Fruit fly (Drosophila melanogaster) whole organism, embryonic: Measurements from ENCODE around the gene Cpr97Ea.

Experiments
- Aef1 ChIP-seq: fragments of 200-800 bp; sonication (Bioruptor generic); IDR thresholded peaks from 3 replicates; pipeline ENCODE4 v1.3.6; 2022; ENCODE audit warnings: missing biosample characterization, missing genetic modification characterization
- CG11085 ChIP-seq: fragments of 200-800 bp; sonication (Bioruptor generic); IDR thresholded peaks from 2 replicates; pipeline ENCODE4 v1.3.6; 2022; ENCODE audit warnings: missing biosample characterization, missing genetic modification characterization
- CG11560 ChIP-seq: fragments of 200-800 bp; sonication (Bioruptor generic); IDR thresholded peaks from 3 replicates; pipeline ENCODE4 v1.3.6; 2022; ENCODE audit warnings: missing biosample characterization, missing genetic modification characterization
- CG15073 ChIP-seq: fragments of 200-800 bp; sonication (Bioruptor generic); optimal IDR thresholded peaks from 2 replicates; lab custom pipeline; 2016; ENCODE audit warnings: missing biosample characterization, missing genetic modification characterization
- CG15514 ChIP-seq: fragments of 200-800 bp; sonication (Bioruptor generic); optimal IDR thresholded peaks from 3 replicates; lab custom pipeline; 2017; ENCODE audit warnings: missing biosample characterization, missing genetic modification characterization, mild to moderate bottlenecking, moderate library complexity, missing genetic modification reagents
- CG17359 ChIP-seq: fragments of 200-800 bp; sonication (Bioruptor generic); optimal IDR thresholded peaks from 3 replicates; lab custom pipeline; 2018; ENCODE audit warnings: missing biosample characterization, mild to moderate bottlenecking, missing genetic modification characterization, moderate library complexity
- CG17802 ChIP-seq: fragments of 200-800 bp; sonication (Bioruptor generic); optimal IDR thresholded peaks from 2 replicates; lab custom pipeline; 2018; ENCODE audit warnings: missing biosample characterization, mild to moderate bottlenecking, missing genetic modification characterization, moderate library complexity
- CG17829 ChIP-seq: fragments of 200-800 bp; optimal IDR thresholded peaks from 2 replicates; lab custom pipeline; 2019; ENCODE audit warnings: missing biosample characterization, mild to moderate bottlenecking, missing genetic modification characterization, moderate library complexity
- CG30403 ChIP-seq: fragments of 200-800 bp; sonication (Bioruptor generic); optimal IDR thresholded peaks from 3 replicates; lab custom pipeline; 2016; ENCODE audit warnings: missing biosample characterization, missing genetic modification characterization
- CG32532 ChIP-seq: fragments of 200-800 bp; sonication (Bioruptor generic); IDR thresholded peaks from 2 replicates; pipeline ENCODE4 v1.3.6; 2022; ENCODE audit warnings: missing biosample characterization, missing genetic modification characterization
- CG6654 ChIP-seq: fragments of 200-800 bp; sonication (Bioruptor generic); optimal IDR thresholded peaks from 2 replicates; lab custom pipeline; 2017; ENCODE audit warnings: missing biosample characterization, mild to moderate bottlenecking, missing genetic modification characterization
- CG8089 ChIP-seq: fragments of 200-800 bp; sonication (Bioruptor generic); optimal IDR thresholded peaks from 3 replicates; lab custom pipeline; 2016; ENCODE audit warnings: missing biosample characterization, missing genetic modification characterization
- CG8290 ChIP-seq, 3 experiments: fragments of 200-800 bp; sonication (Bioruptor generic); optimal IDR thresholded peaks; 2 replicates each; lab custom pipeline; 2016 to 2019; ENCODE audit warnings: missing biosample characterization in 3 of 3, missing genetic modification characterization in 3 of 3, mild to moderate bottlenecking in 2 of 3, moderate library complexity in 1 of 3
- CG8388 ChIP-seq: fragments of 200-800 bp; sonication (Bioruptor generic); optimal IDR thresholded peaks from 2 replicates; lab custom pipeline; 2019; ENCODE audit warnings: missing biosample characterization, mild to moderate bottlenecking, missing genetic modification characterization, moderate library complexity
- CG8944 ChIP-seq: fragments of 200-800 bp; sonication (Bioruptor generic); optimal IDR thresholded peaks from 3 replicates; lab custom pipeline; 2016; ENCODE audit warnings: missing biosample characterization, missing genetic modification characterization
- CHES-1-like ChIP-seq: fragments of 200-800 bp; sonication (Bioruptor generic); optimal IDR thresholded peaks from 2 replicates; lab custom pipeline; 2016; ENCODE audit warnings: missing biosample characterization, missing genetic modification characterization
- Camta ChIP-seq: fragments of 200-800 bp; sonication (Bioruptor generic); optimal IDR thresholded peaks from 2 replicates; lab custom pipeline; 2016; ENCODE audit warnings: missing biosample characterization, missing genetic modification characterization
- Chrac-16 ChIP-seq: fragments of 200-800 bp; sonication (Bioruptor generic); optimal IDR thresholded peaks from 3 replicates; lab custom pipeline; 2016; ENCODE audit warnings: missing biosample characterization, missing genetic modification characterization
- CkIIα-i1 ChIP-seq: fragments of 200-800 bp; sonication (Bioruptor generic); IDR thresholded peaks from 2 replicates; pipeline ENCODE4 v1.3.6; 2022; ENCODE audit warnings: missing biosample characterization, missing genetic modification characterization
- CoRest ChIP-seq: fragments of 200-800 bp; sonication (Bioruptor generic); optimal IDR thresholded peaks from 3 replicates; lab custom pipeline; 2018; ENCODE audit warnings: missing biosample characterization, mild to moderate bottlenecking, missing genetic modification characterization, moderate library complexity
- CrebB ChIP-seq: fragments of 200-800 bp; sonication (Bioruptor generic); optimal IDR thresholded peaks from 3 replicates; lab custom pipeline; 2018; ENCODE audit warnings: missing biosample characterization, mild to moderate bottlenecking, missing genetic modification characterization
- Dip2 ChIP-seq: fragments of 200-800 bp; sonication (Bioruptor generic); IDR thresholded peaks from 2 replicates; pipeline ENCODE4 v1.3.6; 2022; ENCODE audit warnings: missing biosample characterization, missing genetic modification characterization
- Ets65A ChIP-seq: fragments of 200-800 bp; sonication (Bioruptor generic); peaks from one replicate; lab custom pipeline; 2016; ENCODE audit warnings: missing biosample characterization, missing genetic modification characterization
- Gug ChIP-seq: fragments of 200-800 bp; sonication (Bioruptor generic); IDR thresholded peaks from 4 replicates; pipeline ENCODE4 v1.3.6; 2022; ENCODE audit warnings: missing biosample characterization, missing genetic modification characterization
- HLHmδ ChIP-seq: fragments of 200-800 bp; sonication (Bioruptor generic); optimal IDR thresholded peaks from 2 replicates; lab custom pipeline; 2018; ENCODE audit warnings: missing biosample characterization, mild to moderate bottlenecking, missing genetic modification characterization, moderate library complexity
- Lpt ChIP-seq: fragments of >200 bp; optimal IDR thresholded peaks from 2 replicates; lab custom pipeline; 2018; ENCODE audit warnings: missing biosample characterization, missing genetic modification characterization
- Mad ChIP-seq: fragments of 200-800 bp; sonication (Bioruptor generic); optimal IDR thresholded peaks from 2 replicates; lab custom pipeline; 2016; ENCODE audit warnings: missing biosample characterization, missing genetic modification characterization
- NfI ChIP-seq: fragments of 200-800 bp; sonication (Bioruptor generic); optimal IDR thresholded peaks from 3 replicates; lab custom pipeline; 2018; ENCODE audit warnings: missing biosample characterization, mild to moderate bottlenecking, missing genetic modification characterization, moderate library complexity
- Vsx1 ChIP-seq: fragments of 200-800 bp; sonication (Bioruptor generic); optimal IDR thresholded peaks from 2 replicates; lab custom pipeline; 2017; ENCODE audit warnings: missing biosample characterization, mild to moderate bottlenecking, missing genetic modification characterization, missing genetic modification reagents
- Xbp1 ChIP-seq: fragments of 200-800 bp; sonication (Bioruptor generic); optimal IDR thresholded peaks from 3 replicates; lab custom pipeline; 2016; ENCODE audit warnings: missing biosample characterization, mild to moderate bottlenecking, missing genetic modification characterization
- ab ChIP-seq: fragments of 200-800 bp; sonication (Bioruptor generic); optimal IDR thresholded peaks from 2 replicates; lab custom pipeline; 2016; ENCODE audit warnings: missing biosample characterization, missing genetic modification characterization
- ap ChIP-seq: fragments of 200-800 bp; sonication (Bioruptor generic); IDR thresholded peaks from 2 replicates; pipeline ENCODE4 v1.3.6; 2022; ENCODE audit warnings: missing biosample characterization, missing genetic modification characterization
- ase ChIP-seq: fragments of 200-800 bp; sonication (Bioruptor generic); IDR thresholded peaks from 3 replicates; pipeline ENCODE4 v1.3.6; 2022; ENCODE audit warnings: missing biosample characterization, missing genetic modification characterization
- br ChIP-seq: fragments of >200 bp; optimal IDR thresholded peaks from 2 replicates; lab custom pipeline; 2017
- cad ChIP-seq: fragments of >200 bp; optimal IDR thresholded peaks from 2 replicates; lab custom pipeline; 2017; ENCODE audit warnings: missing biosample characterization, missing genetic modification characterization
- chinmo ChIP-seq: fragments of 200-800 bp; sonication (Bioruptor generic); IDR thresholded peaks from 4 replicates; pipeline ENCODE4 v1.3.6; 2022; ENCODE audit warnings: missing biosample characterization, missing genetic modification characterization; ENCODE audit not compliant: partially characterized antibody
- da ChIP-seq: fragments of 200-800 bp; sonication (Bioruptor generic); optimal IDR thresholded peaks from 2 replicates; lab custom pipeline; 2016; ENCODE audit warnings: missing biosample characterization, missing genetic modification characterization
- dmrt99B ChIP-seq: fragments of 200-800 bp; sonication (Bioruptor generic); optimal IDR thresholded peaks from 2 replicates; lab custom pipeline; 2018; ENCODE audit warnings: missing biosample characterization, mild to moderate bottlenecking, missing genetic modification characterization, moderate library complexity
- gfzf ChIP-seq: fragments of 200-800 bp; sonication (Bioruptor generic); optimal IDR thresholded peaks from 2 replicates; lab custom pipeline; 2016; ENCODE audit warnings: missing biosample characterization, mild to moderate bottlenecking, missing genetic modification characterization, moderate library complexity
- gsb-n ChIP-seq: fragments of 200-800 bp; sonication (Bioruptor generic); optimal IDR thresholded peaks from 3 replicates; lab custom pipeline; 2018; ENCODE audit warnings: missing biosample characterization, mild to moderate bottlenecking, missing genetic modification characterization
- ham ChIP-seq: fragments of 200-800 bp; sonication (Bioruptor generic); IDR thresholded peaks from 2 replicates; pipeline ENCODE4 v1.3.6; 2022; ENCODE audit warnings: missing biosample characterization, missing genetic modification characterization
- lilli ChIP-seq: fragments of 200-800 bp; sonication (Bioruptor generic); optimal IDR thresholded peaks from 3 replicates; lab custom pipeline; 2016; ENCODE audit warnings: missing biosample characterization, missing genetic modification characterization
- maf-S ChIP-seq: fragments of 200-800 bp; sonication (Bioruptor generic); optimal IDR thresholded peaks from 2 replicates; lab custom pipeline; 2016; ENCODE audit warnings: missing biosample characterization, missing genetic modification characterization
- oc ChIP-seq: fragments of 200-800 bp; sonication (Bioruptor generic); optimal IDR thresholded peaks from 2 replicates; lab custom pipeline; 2018; ENCODE audit warnings: missing biosample characterization, mild to moderate bottlenecking, missing genetic modification characterization, moderate library complexity
- ranshi ChIP-seq: fragments of 200-800 bp; sonication (Bioruptor generic); IDR thresholded peaks from 2 replicates; pipeline ENCODE4 v1.3.6; 2022; ENCODE audit warnings: missing biosample characterization, missing genetic modification characterization
- ro ChIP-seq: fragments of 200-800 bp; sonication (Bioruptor generic); IDR thresholded peaks from 2 replicates; pipeline ENCODE4 v1.3.6; 2022; ENCODE audit warnings: missing biosample characterization, missing genetic modification characterization
- slp2 ChIP-seq: fragments of 200-800 bp; sonication (Bioruptor generic); optimal IDR thresholded peaks from 2 replicates; lab custom pipeline; 2016; ENCODE audit warnings: missing biosample characterization, missing genetic modification characterization
- sob ChIP-seq: fragments of 200-800 bp; sonication (Bioruptor generic); IDR thresholded peaks from 2 replicates; pipeline ENCODE4 v1.3.6; 2022; ENCODE audit warnings: missing biosample characterization, missing genetic modification characterization
- tna ChIP-seq: fragments of 200-800 bp; sonication (Bioruptor generic); IDR thresholded peaks from 2 replicates; pipeline ENCODE4 v1.3.6; 2022; ENCODE audit warnings: missing biosample characterization, missing genetic modification characterization; ENCODE audit not compliant: partially characterized antibody
- unc-4 ChIP-seq: fragments of 200-800 bp; sonication (Bioruptor generic); IDR thresholded peaks from 2 replicates; pipeline ENCODE4 v1.3.6; 2022; ENCODE audit warnings: missing biosample characterization, missing genetic modification characterization; ENCODE audit not compliant: partially characterized antibody
- vvl ChIP-seq: fragments of 200-800 bp; sonication (Bioruptor generic); IDR thresholded peaks from 2 replicates; pipeline ENCODE4 v1.3.6; 2022; ENCODE audit warnings: missing biosample characterization, missing genetic modification characterization

Gene Cpr97Ea

DNA sequence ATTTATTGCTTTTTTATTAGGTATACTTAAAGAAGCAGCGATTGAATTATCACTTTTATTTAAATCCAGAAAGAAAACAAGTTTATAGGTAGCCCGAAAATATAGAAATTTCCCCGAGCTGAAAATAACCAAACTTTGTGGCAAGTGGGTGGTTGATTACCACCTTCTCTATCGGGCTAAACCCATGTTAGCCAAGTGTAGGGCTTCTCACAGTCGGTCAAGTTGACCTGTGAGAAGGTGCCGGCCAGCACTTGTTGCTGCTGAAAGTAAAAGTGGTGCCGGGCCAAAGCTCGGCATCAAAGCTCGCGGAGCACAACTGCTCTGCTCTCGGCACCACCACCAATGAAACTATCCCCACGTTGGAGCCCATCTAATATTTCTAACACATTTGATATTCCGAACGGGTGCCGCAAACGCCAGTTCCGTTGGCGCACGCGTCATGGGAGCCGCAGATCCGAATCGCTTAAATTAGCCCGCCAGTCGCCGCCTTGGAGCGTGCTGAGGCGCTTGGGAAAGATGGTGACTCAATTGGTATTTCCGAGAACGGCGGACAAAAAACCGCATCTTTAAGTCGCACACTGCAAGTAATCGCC is 16.6 kb downstream of the Cpr97Ea start (continued):
- no peak for TF ChIP-seq Xbp1
- no peak for TF ChIP-seq Mad (GFP tag; lab: Kevin White, UChicago)
- TF ChIP-seq chinmo: 0 out of 4 replicates have a peak, but pooled peaks have one; percentile 71
- TF ChIP-seq CG8388 (GFP tag; lab: Kevin White, UChicago): no peak
- TF ChIP-seq CG15514 (GFP tag; lab: Kevin White, UChicago): peak; percentile 10
- peak; percentile 8 for TF ChIP-seq dmrt99B (tag; lab: Kevin White, UChicago)
- TF ChIP-seq CG6654: no peak
- 0 out of 4 replicates have a peak, but pooled peaks have one; percentile 15 for TF ChIP-seq Gug
- TF ChIP-seq CrebB (tag; lab: Kevin White, UChicago): no peak
- TF ChIP-seq CoRest (tag; lab: Kevin White, UChicago): no peak
- TF ChIP-seq CkIIα-i1: no peak
- TF ChIP-seq sob: no peak
- no peak for TF ChIP-seq oc (tag; lab: Kevin White, UChicago)
- TF ChIP-seq ab (GFP tag; lab: Kevin White, UChicago): no peak
- no peak for TF ChIP-seq CG17359 (tag; lab: Kevin White, UChicago)
- no peak for TF ChIP-seq HLHmδ (GFP tag; lab: Kevin White, UChicago)
- TF ChIP-seq ham (GFP tag; lab: Robert Waterston, UW): no peak
- TF ChIP-seq Camta (GFP tag; lab: Kevin White, UChicago): no peak
- TF ChIP-seq tna (GFP tag; lab: Robert Waterston, UW): no peak
- TF ChIP-seq Chrac-16 (GFP tag; lab: Kevin White, UChicago): no peak
- 0 out of 2 replicates have a peak, but pooled peaks have one; percentile 6 for TF ChIP-seq CG11085 (GFP tag; lab: Robert Waterston, UW)
- no peak; the same call in 2 of the 3 replicates for TF ChIP-seq Aef1 (GFP tag; lab: Robert Waterston, UW)
- no peak for TF ChIP-seq ro (GFP tag; lab: Robert Waterston, UW)
- TF ChIP-seq CG15073: no peak
- peak; percentile 74 for TF ChIP-seq Ets65A (GFP tag; lab: Kevin White, UChicago)
- no peak for TF ChIP-seq CG8944 (GFP tag; lab: Kevin White, UChicago)
- TF ChIP-seq CG8290 (GFP tag; optimal IDR thresholded peaks at IDR 0.05; lab: Kevin White, UChicago): no peak
- TF ChIP-seq CG8290 (tag; optimal IDR thresholded peaks at IDR 0.05; lab: Kevin White, UChicago): peak in 1 of 2 experiments; percentile 17
- TF ChIP-seq vvl (GFP tag; lab: Robert Waterston, UW): peak; percentile 58; the same call in 1 of the 2 replicates
- TF ChIP-seq da: no peak
- TF ChIP-seq cad (GFP tag; lab: Kevin White, UChicago): no peak
- peak; percentile 38 for TF ChIP-seq Vsx1 (GFP tag; lab: Kevin White, UChicago)
- TF ChIP-seq maf-S (GFP tag; lab: Kevin White, UChicago): no peak
- TF ChIP-seq br: no peak
- TF ChIP-seq CG8089 (GFP tag; lab: Kevin White, UChicago): no peak
- TF ChIP-seq CG11560 (tag; lab: Robert Waterston, UW): no peak
- TF ChIP-seq Dip2 (GFP tag; lab: Robert Waterston, UW): no peak
- no peak for TF ChIP-seq gfzf (GFP tag; lab: Kevin White, UChicago)
- TF ChIP-seq CHES-1-like: no peak
- TF ChIP-seq CG17802 (tag; lab: Kevin White, UChicago): no peak
- 0 out of 2 replicates have a peak, but pooled peaks have one; percentile 28 for TF ChIP-seq ranshi
- no peak for TF ChIP-seq Lpt (GFP tag; lab: Kevin White, UChicago)
- no peak for TF ChIP-seq unc-4 (GFP tag; lab: Robert Waterston, UW)
- no peak for TF ChIP-seq CG30403 (GFP tag; lab: Kevin White, UChicago)
- 0 out of 3 replicates have a peak, but pooled peaks have one; percentile 31 for TF ChIP-seq ase
- peak; percentile 29 for TF ChIP-seq lilli (GFP tag; lab: Kevin White, UChicago)
- 0 out of 2 replicates have a peak, but pooled peaks have one; percentile 19 for TF ChIP-seq CG32532 (GFP tag; lab: Robert Waterston, UW)
- TF ChIP-seq CG17829: no peak
- no peak for TF ChIP-seq slp2 (GFP tag; lab: Kevin White, UChicago)
- TF ChIP-seq gsb-n (tag; lab: Kevin White, UChicago): no peak
- peak; percentile 1 for TF ChIP-seq NfI (GFP tag; lab: Kevin White, UChicago)
- TF ChIP-seq ap (GFP tag; lab: Robert Waterston, UW): no peak
